Fruit fly (Drosophila melanogaster): ENCODE data around the gene Cdk8.
A peak's percentile ranks its signal among the peaks of the same experiment; 100 is the strongest.

Gene Cdk8

DNA sequence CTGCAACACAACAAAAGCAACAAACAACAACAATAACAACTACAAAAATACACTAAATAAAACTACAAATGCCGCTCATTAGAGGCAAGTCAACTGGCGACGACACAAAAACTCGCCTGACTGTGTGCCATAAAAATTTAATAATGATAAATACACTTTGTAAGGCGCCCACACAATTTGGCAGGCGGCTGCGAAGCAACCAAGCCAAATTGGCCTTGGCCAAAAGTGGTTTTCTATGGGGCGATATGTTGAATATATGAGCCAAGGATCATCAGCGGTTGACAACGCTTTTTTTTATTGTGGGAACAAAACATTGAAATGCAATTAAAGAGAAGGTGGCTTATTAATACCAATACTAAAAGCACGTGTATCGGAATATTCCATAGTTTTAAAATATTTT, 11.6 kb upstream of the Cdk8 start:
- TF ChIP-seq sr (GFP tag; IDR thresholded peaks at IDR 0.05) (peak; percentile 87), ewg (GFP tag; optimal IDR thresholded peaks at IDR 0.05) (no peak), disco-r (GFP tag; optimal IDR thresholded peaks at IDR 0.05) (no peak), ftz-f1 (GFP tag; optimal IDR thresholded peaks at IDR 0.05) (peak; percentile 49), chinmo (GFP tag; IDR thresholded peaks at IDR 0.05; ENCODE audit: partially characterized antibody) (0 out of 4 replicates have a peak, but pooled peaks have one; percentile 50), Med (GFP tag) (peak; percentile 69), CG4404 (GFP tag; IDR thresholded peaks at IDR 0.05) (no peak)

DNA sequence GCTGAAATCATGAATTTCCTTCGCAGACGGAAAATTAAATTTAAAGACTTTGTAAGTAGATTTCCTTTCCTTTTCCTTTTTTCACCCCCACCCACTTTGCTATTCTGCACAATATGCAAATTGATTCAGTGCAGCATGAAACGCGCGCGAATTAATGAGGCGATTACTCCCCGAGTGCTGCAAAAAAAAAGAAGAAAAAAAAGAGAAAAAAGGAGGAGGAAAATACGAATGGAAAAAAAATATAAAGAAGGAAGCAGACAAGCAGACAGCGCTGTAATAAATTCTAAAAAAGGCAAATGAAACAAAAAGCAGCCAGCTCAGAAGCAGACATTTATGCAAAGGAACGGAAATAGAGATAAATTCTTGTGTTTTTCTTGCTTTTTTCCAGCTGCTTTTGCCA, 10.3 kb upstream of the Cdk8 start:
- TF ChIP-seq Nf-YA (GFP tag; IDR thresholded peaks at IDR 0.05) (no peak), ro (GFP tag; IDR thresholded peaks at IDR 0.05) (no peak), Hr39 (optimal IDR thresholded peaks at IDR 0.05) (peak; percentile 65), sqz (GFP tag; optimal IDR thresholded peaks at IDR 0.05) (peak; percentile 4), CG6272 (GFP tag; IDR thresholded peaks at IDR 0.05) (no peak), Drgx (GFP tag; IDR thresholded peaks at IDR 0.05) (peak; percentile 58), chn (GFP tag; optimal IDR thresholded peaks at IDR 0.05) (no peak), nom (GFP tag; optimal IDR thresholded peaks at IDR 0.05) (peak; percentile 96), CG31365 (tag; optimal IDR thresholded peaks at IDR 0.05) (no peak), CG16779 (GFP tag; IDR thresholded peaks at IDR 0.05) (no peak), bsh (GFP tag; optimal IDR thresholded peaks at IDR 0.05) (peak in 1 of 2 experiments; percentile 95)

DNA sequence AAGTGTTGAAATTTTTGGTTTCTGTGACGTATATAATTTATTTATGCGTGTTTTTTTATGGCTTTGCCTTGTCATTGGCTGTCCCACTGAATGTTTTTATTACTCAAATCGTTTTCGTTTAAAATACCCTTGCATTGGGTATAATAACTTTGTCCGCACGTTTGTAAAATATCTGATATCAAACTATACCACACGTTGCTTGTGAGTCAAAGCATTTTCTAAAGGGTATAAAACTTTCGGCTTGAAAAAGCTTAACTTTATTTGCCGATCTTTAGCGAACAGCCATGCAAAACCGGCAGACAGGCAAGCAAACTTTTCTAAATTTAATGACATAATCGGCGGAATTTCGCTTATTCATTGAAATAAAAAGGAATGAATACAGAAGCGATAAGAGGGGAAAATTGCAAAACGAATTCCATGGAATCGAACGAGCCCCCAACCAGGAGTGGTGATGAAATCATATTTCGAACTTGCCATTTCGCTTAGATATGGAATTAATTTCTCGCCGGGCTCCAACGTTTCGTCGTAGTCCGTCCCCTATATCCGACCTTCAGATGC, 9.0 kb upstream of the Cdk8 start:
- TF ChIP-seq slbo (GFP tag; IDR thresholded peaks at IDR 0.05) (peak; percentile 76), CG2202 (tag; optimal IDR thresholded peaks at IDR 0.05) (no peak), gsb-n (tag; optimal IDR thresholded peaks at IDR 0.05) (no peak), chn (GFP tag; optimal IDR thresholded peaks at IDR 0.05) (no peak), CG11456 (GFP tag; IDR thresholded peaks at IDR 0.05) (peak; percentile 58; the same call in 1 of the 3 replicates), CG11085 (GFP tag; IDR thresholded peaks at IDR 0.05) (no peak), Rfx (GFP tag; IDR thresholded peaks at IDR 0.05) (peak; percentile 84), gcm (GFP tag; optimal IDR thresholded peaks at IDR 0.05) (no peak), CG15073 (GFP tag; optimal IDR thresholded peaks at IDR 0.05) (no peak), CG11504 (tag; optimal IDR thresholded peaks at IDR 0.05) (peak; percentile 68), Mes4 (GFP tag; optimal IDR thresholded peaks at IDR 0.05) (no peak), CG30403 (GFP tag; optimal IDR thresholded peaks at IDR 0.05) (peak; percentile 46), Tbp (GFP tag; optimal IDR thresholded peaks at IDR 0.05) (no peak), gce (GFP tag; IDR thresholded peaks at IDR 0.05) (0 out of 3 replicates have a peak, but pooled peaks have one; percentile 19), gro (GFP tag; optimal IDR thresholded peaks at IDR 0.05) (peak; percentile 85), Med (GFP tag) (peak; percentile 95), Dek (tag; optimal IDR thresholded peaks at IDR 0.05) (peak; percentile 60), MESR4 (GFP tag; optimal IDR thresholded peaks at IDR 0.05) (no peak), YL-1 (GFP tag; optimal IDR thresholded peaks at IDR 0.05) (no peak), hth (optimal IDR thresholded peaks at IDR 0.05) (no peak), CG1792 (GFP tag; optimal IDR thresholded peaks at IDR 0.05) (peak; percentile 10), pho (GFP tag; optimal IDR thresholded peaks at IDR 0.05) (peak; percentile 37), mirr (GFP tag; optimal IDR thresholded peaks at IDR 0.05) (peak; percentile 11), Abd-B (GFP tag; optimal IDR thresholded peaks at IDR 0.05) (peak; percentile 65), bigmax (GFP tag; optimal IDR thresholded peaks at IDR 0.05) (no peak), fd96Cb (tag; optimal IDR thresholded peaks at IDR 0.05) (peak; percentile 3), MBD-R2 (GFP tag; IDR thresholded peaks at IDR 0.05) (peak; percentile 25; the same call in 1 of the 2 replicates), CG9437 (GFP tag; optimal IDR thresholded peaks at IDR 0.05) (peak; percentile 4), onecut (GFP tag; IDR thresholded peaks at IDR 0.05) (peak; percentile 29; the same call in 1 of the 2 replicates), Antp (GFP tag; optimal IDR thresholded peaks at IDR 0.05) (peak; percentile 22), CG3847 (GFP tag; IDR thresholded peaks at IDR 0.05) (peak; percentile 34; the same call in 1 of the 2 replicates), CG32772 (GFP tag; IDR thresholded peaks at IDR 0.05) (0 out of 2 replicates have a peak, but pooled peaks have one; percentile 18), CG13424 (tag; optimal IDR thresholded peaks at IDR 0.05) (peak; percentile 58)

Measured in whole organism, embryonic.